Fruit fly (Drosophila melanogaster) whole organism: Measurements from ENCODE around the gene RpL18.

Experiments used
- CG8478 ChIP-seq: fragments of >200 bp; optimal IDR thresholded peaks from 2 replicates; lab custom pipeline; 2018; ENCODE audit warnings: inconsistent platforms
- psq ChIP-seq: fragments of >200 bp; optimal IDR thresholded peaks from 2 replicates; lab custom pipeline; 2017

dm6 chr3L:7234212-7234611 is 6.9 kb downstream of the RpL18 start, which contains the start of gene CG14826:
- TF ChIP-seq psq (lab: Kevin White, UChicago) (no peak), CG8478 (lab: Kevin White, UChicago) (no peak)
